2 fruit fly cellular contexts compared by ENCODE assay signal in the genomic region with DNA sequence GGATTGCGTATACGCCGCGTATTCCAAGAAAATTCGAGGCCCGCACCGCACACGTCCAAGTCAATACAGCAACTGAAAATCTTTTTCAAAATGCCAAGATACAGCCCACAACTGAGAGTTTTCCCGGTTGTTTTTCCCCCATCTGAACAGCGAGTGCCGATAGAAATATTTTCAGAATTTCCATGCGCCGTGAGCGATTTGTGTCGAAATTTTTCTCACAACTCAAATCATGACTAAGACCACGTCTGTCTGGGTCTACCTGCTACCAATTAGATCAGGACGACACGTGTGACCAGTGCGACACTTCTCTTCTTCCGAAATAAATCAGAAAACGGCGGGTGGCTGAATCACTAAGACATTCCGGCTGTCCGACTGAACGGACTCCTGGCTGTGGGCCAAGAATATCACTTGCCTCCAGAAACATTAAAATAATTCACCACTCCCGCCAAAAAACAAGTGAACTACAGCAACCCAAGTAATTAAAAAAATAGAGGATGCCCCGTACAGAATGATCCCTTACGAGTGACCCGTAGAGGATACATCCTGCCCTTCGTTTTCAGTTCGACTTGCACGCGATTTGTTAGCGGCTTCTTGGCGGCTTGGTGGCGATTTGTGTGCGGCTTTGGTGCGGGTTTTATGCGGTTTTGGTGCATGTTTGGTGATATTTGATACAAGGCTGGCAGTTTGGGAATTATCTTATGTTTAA.
TF ChIP-seq lines count a peak whose summit lies in the region.

cher (minus strand) TSS at position 51 of the 706 bp plus-strand sequence.

- no peak for TF ChIP-seq CTCF in whole organism, embryonic (GFP tag; optimal IDR thresholded peaks at IDR 0.05; lab: Kevin White, UChicago)

TF ChIP-seq in whole organism, embryonic, 481 proteins besides CTCF, POLR2A, EP300 and RAD21:
- peak; percentile 47 for TF ChIP-seq Ets65A (GFP tag; lab: Kevin White, UChicago)
- TF ChIP-seq CG8359 (GFP tag; optimal IDR thresholded peaks at IDR 0.05; lab: Kevin White, UChicago; ENCODE audit: borderline replicate concordance), result peak; percentile 97
- TF ChIP-seq CG6689 (GFP tag; IDR thresholded peaks at IDR 0.05; lab: Robert Waterston, UW), result no peak
- no peak for TF ChIP-seq ap (GFP tag; IDR thresholded peaks at IDR 0.05; lab: Robert Waterston, UW)
- no peak for TF ChIP-seq NC2α (GFP tag; optimal IDR thresholded peaks at IDR 0.05; lab: Kevin White, UChicago)
- peak; percentile 53 for TF ChIP-seq sd (tag; optimal IDR thresholded peaks at IDR 0.05; lab: Kevin White, UChicago)
- TF ChIP-seq seq (GFP tag; IDR thresholded peaks at IDR 0.05; lab: Robert Waterston, UW), result no peak
- peak; percentile 61 for TF ChIP-seq Med (GFP tag; lab: Kevin White, UChicago)
- no peak for TF ChIP-seq Xbp1 (GFP tag; optimal IDR thresholded peaks at IDR 0.05; lab: Kevin White, UChicago)
- no peak for TF ChIP-seq insv (GFP tag; optimal IDR thresholded peaks at IDR 0.05; lab: Kevin White, UChicago)
- TF ChIP-seq BEAF-32 (GFP tag; optimal IDR thresholded peaks at IDR 0.05; lab: Kevin White, UChicago), result no peak
- no peak for TF ChIP-seq Gug (GFP tag; IDR thresholded peaks at IDR 0.05; lab: Robert Waterston, UW)
- no peak for TF ChIP-seq lmd (GFP tag; IDR thresholded peaks at IDR 0.05; lab: Robert Waterston, UW)
- TF ChIP-seq p53 (GFP tag; optimal IDR thresholded peaks at IDR 0.05; lab: Kevin White, UChicago), result no peak
- TF ChIP-seq sr (GFP tag; IDR thresholded peaks at IDR 0.05; lab: Robert Waterston, UW), result no peak
- no peak for TF ChIP-seq Atf6 (GFP tag; IDR thresholded peaks at IDR 0.05; lab: Robert Waterston, UW)
- no peak for TF ChIP-seq gem (tag; optimal IDR thresholded peaks at IDR 0.05; lab: Kevin White, UChicago)
- no peak for TF ChIP-seq CG17328 (GFP tag; IDR thresholded peaks at IDR 0.05; lab: Robert Waterston, UW)
- no peak for TF ChIP-seq Elba2 (GFP tag; optimal IDR thresholded peaks at IDR 0.05; lab: Kevin White, UChicago)
- TF ChIP-seq HLH3B (GFP tag; IDR thresholded peaks at IDR 0.05; lab: Robert Waterston, UW), result no peak
- peak; percentile 30 for TF ChIP-seq cwo (GFP tag; optimal IDR thresholded peaks at IDR 0.05; lab: Kevin White, UChicago)
- no peak for TF ChIP-seq CG31365 (tag; optimal IDR thresholded peaks at IDR 0.05; lab: Kevin White, UChicago)
- TF ChIP-seq lab (GFP tag; optimal IDR thresholded peaks at IDR 0.05; lab: Kevin White, UChicago), result no peak
- TF ChIP-seq vvl (GFP tag; IDR thresholded peaks at IDR 0.05; lab: Robert Waterston, UW), result no peak
- no peak for TF ChIP-seq CG12219 (GFP tag; optimal IDR thresholded peaks at IDR 0.05; lab: Kevin White, UChicago)

TF ChIP-seq in whole organism, wandering third instar larva, 38 proteins besides CTCF, POLR2A, EP300 and RAD21:
- TF ChIP-seq dmrt93B (GFP tag; optimal IDR thresholded peaks at IDR 0.05; lab: Kevin White, UChicago) (no peak), GATAd (GFP tag; optimal IDR thresholded peaks at IDR 0.05; lab: Kevin White, UChicago) (no peak), Myc (optimal IDR thresholded peaks at IDR 0.05; lab: Kevin White, UChicago) (peak; percentile 69)
